Worm (Caenorhabditis elegans) whole organism, young adult: Measurements from ENCODE around the gene cdc-48.1.

Experiments
- B0019.2 ChIP-seq: fragments of 200-800 bp; sonication (Bioruptor generic); conservative IDR thresholded peaks from 2 replicates; pipeline ENCODE4 v1.3.6; 2022; ENCODE audit warnings: missing genetic modification reagents, missing genetic modification characterization, missing compliant biosample characterization
- B0035.1 ChIP-seq: sonication (generic microtip); optimal IDR thresholded peaks from 2 replicates; lab custom pipeline; 2016; ENCODE audit warnings: missing genetic modification characterization, mild to moderate bottlenecking, missing compliant biosample characterization, missing genotype, missing genetic modification reagents
- B0261.1 ChIP-seq: sonication (generic microtip); optimal IDR thresholded peaks from 2 replicates; lab custom pipeline; 2016; ENCODE audit warnings: mild to moderate bottlenecking, missing genetic modification characterization, moderate library complexity, missing compliant biosample characterization
- B0336.3 ChIP-seq: fragments of 200-800 bp; sonication (Bioruptor generic); IDR thresholded peaks from 2 replicates; pipeline ENCODE4 v1.3.6; 2022; ENCODE audit warnings: missing genetic modification characterization, missing compliant biosample characterization
- C06A6.2 ChIP-seq: fragments of 200-800 bp; sonication (Bioruptor generic); conservative IDR thresholded peaks from 2 replicates; pipeline ENCODE4 v1.3.6; 2022; ENCODE audit warnings: missing genetic modification characterization, missing compliant biosample characterization
- F39B2.1 ChIP-seq: fragments of 200-800 bp; sonication (Bioruptor generic); IDR thresholded peaks from 2 replicates; pipeline ENCODE4 v1.3.6; 2022; ENCODE audit warnings: missing genetic modification reagents, missing genetic modification characterization, missing compliant biosample characterization
- K11D2.4 ChIP-seq: fragments of 200-800 bp; sonication (Bioruptor generic); IDR thresholded peaks from 2 replicates; pipeline ENCODE4 v1.3.6; 2022; ENCODE audit warnings: missing genetic modification reagents, missing genetic modification characterization, missing compliant biosample characterization
- Y56A3A.18 ChIP-seq: fragments of 200-800 bp; sonication (Bioruptor generic); IDR thresholded peaks from 2 replicates; pipeline ENCODE4 v1.3.6; 2022; ENCODE audit warnings: missing genetic modification reagents, missing genetic modification characterization, missing compliant biosample characterization
- ZK185.1 ChIP-seq: sonication (generic microtip); optimal IDR thresholded peaks from 2 replicates; lab custom pipeline; 2016; ENCODE audit warnings: mild to moderate bottlenecking, missing genetic modification characterization, missing compliant biosample characterization; ENCODE audit not compliant: poor library complexity, severe bottlenecking
- ama-1 ChIP-seq, 3 experiments: fragments of 150-350 bp in 1 of 3; sonication (generic microtip) in 2 of 3; optimal IDR thresholded peaks; 2 replicates each; lab custom pipeline; 2014 to 2018; ENCODE audit warnings: missing biosample characterization in 2 of 3, missing genetic modification characterization in 2 of 3, missing genetic modification reagents in 2 of 3
- atf-7 ChIP-seq: sonication (generic microtip); optimal IDR thresholded peaks from 2 replicates; lab custom pipeline; 2017; ENCODE audit warnings: mild to moderate bottlenecking, missing genetic modification characterization, missing compliant biosample characterization
- attf-5 ChIP-seq: fragments of 200-800 bp; sonication (Bioruptor generic); optimal IDR thresholded peaks from 2 replicates; lab custom pipeline; 2018; ENCODE audit warnings: mild to moderate bottlenecking, missing genetic modification characterization, missing compliant biosample characterization
- ccch-3 ChIP-seq: fragments of 200-800 bp; sonication (Bioruptor generic); optimal IDR thresholded peaks from 2 replicates; lab custom pipeline; 2018; ENCODE audit warnings: mild to moderate bottlenecking, missing genetic modification characterization, missing compliant biosample characterization
- cebp-1 ChIP-seq, 2 experiments: fragments of 200-800 bp in 1 of 2; sonication (Bioruptor generic) in 1 of 2; sonication (generic microtip) in 1 of 2; IDR thresholded peaks in 1 of 2; optimal IDR thresholded peaks in 1 of 2; 2 replicates each; pipeline versions ENCODE4 v1.3.6 to Lab custom; 2017 to 2022; ENCODE audit warnings: missing compliant biosample characterization in 2 of 2, missing genetic modification characterization in 2 of 2, mild to moderate bottlenecking in 1 of 2, missing genetic modification reagents in 1 of 2, moderate library complexity in 1 of 2
- chd-7 ChIP-seq: sonication (generic microtip); optimal IDR thresholded peaks from 2 replicates; lab custom pipeline; 2016; ENCODE audit warnings: mild to moderate bottlenecking, missing genetic modification characterization, moderate library complexity, missing compliant biosample characterization
- dpl-1 ChIP-seq: fragments of 150-350 bp; optimal IDR thresholded peaks from 2 replicates; lab custom pipeline; 2014; ENCODE audit warnings: missing biosample characterization, missing genetic modification reagents, missing genetic modification characterization
- ekl-4 ChIP-seq: fragments of 200-800 bp; sonication (Bioruptor generic); IDR thresholded peaks from 2 replicates; pipeline ENCODE4 v1.3.6; 2022; ENCODE audit warnings: missing genetic modification reagents, missing genetic modification characterization, missing compliant biosample characterization
- fkh-3 ChIP-seq: sonication (generic microtip); optimal IDR thresholded peaks from 2 replicates; lab custom pipeline; 2016; ENCODE audit warnings: mild to moderate bottlenecking, missing genetic modification characterization, missing compliant biosample characterization
- hmg-20 ChIP-seq: fragments of 200-800 bp; sonication (Bioruptor generic); IDR thresholded peaks from 2 replicates; pipeline ENCODE4 v1.3.6; 2022; ENCODE audit warnings: missing genetic modification reagents, missing genetic modification characterization, missing compliant biosample characterization
- let-526 ChIP-seq: fragments of 200-800 bp; sonication (Bioruptor generic); IDR thresholded peaks from 2 replicates; pipeline ENCODE4 v1.3.6; 2022; ENCODE audit warnings: missing genetic modification reagents, missing genetic modification characterization, missing compliant biosample characterization
- let-607 ChIP-seq, 2 experiments: fragments of 200-800 bp in 1 of 2; sonication (Bioruptor generic) in 1 of 2; sonication (generic microtip) in 1 of 2; optimal IDR thresholded peaks; 2 replicates each; lab custom pipeline; 2016 to 2018; ENCODE audit warnings: mild to moderate bottlenecking in 2 of 2, missing compliant biosample characterization in 2 of 2, missing genetic modification characterization in 2 of 2, moderate library complexity in 2 of 2, missing genotype in 1 of 2
- madf-3 ChIP-seq: fragments of 200-800 bp; sonication (Bioruptor generic); IDR thresholded peaks from 2 replicates; pipeline ENCODE4 v1.3.6; 2022; ENCODE audit warnings: missing genetic modification reagents, missing genetic modification characterization, missing compliant biosample characterization
- mcd-1 ChIP-seq: fragments of 200-800 bp; sonication (Bioruptor generic); IDR thresholded peaks from 2 replicates; pipeline ENCODE4 v1.3.6; 2022; ENCODE audit warnings: missing genetic modification reagents, missing genetic modification characterization, missing compliant biosample characterization
- nfya-2 ChIP-seq: fragments of 200-800 bp; sonication (Bioruptor generic); IDR thresholded peaks from 2 replicates; pipeline ENCODE4 v1.3.6; 2022; ENCODE audit warnings: missing genetic modification reagents, missing genetic modification characterization, missing compliant biosample characterization
- nfyb-1 ChIP-seq: fragments of 200-800 bp; sonication (Bioruptor generic); IDR thresholded peaks from 2 replicates; pipeline ENCODE4 v1.3.6; 2022; ENCODE audit warnings: missing genetic modification reagents, missing genetic modification characterization, missing compliant biosample characterization
- nhr-120 ChIP-seq: fragments of 200-800 bp; sonication (Bioruptor generic); IDR thresholded peaks from 2 replicates; pipeline ENCODE4 v1.3.6; 2022; ENCODE audit warnings: missing genetic modification characterization, missing compliant biosample characterization
- pbrm-1 ChIP-seq: fragments of 200-800 bp; sonication (Bioruptor generic); IDR thresholded peaks from 2 replicates; pipeline ENCODE4 v1.3.6; 2022; ENCODE audit warnings: missing genetic modification reagents, missing genetic modification characterization, missing compliant biosample characterization
- repo-1 ChIP-seq: sonication (generic microtip); optimal IDR thresholded peaks from 2 replicates; lab custom pipeline; 2017; ENCODE audit warnings: mild to moderate bottlenecking, missing genetic modification characterization, missing compliant biosample characterization
- sdz-38 ChIP-seq: sonication (generic microtip); optimal IDR thresholded peaks from 2 replicates; lab custom pipeline; 2016; ENCODE audit warnings: missing genotype, missing genetic modification characterization, missing compliant biosample characterization
- snpc-4 ChIP-seq, 5 experiments: fragments of 150-350 bp in 1 of 5; sonication (generic microtip) in 4 of 5; optimal IDR thresholded peaks; 2 replicates each; lab custom pipeline; 2014 to 2018; ENCODE audit warnings: missing genetic modification characterization in 5 of 5, missing biosample characterization in 3 of 5, antibody characterized with exemption in 2 of 5, mild to moderate bottlenecking in 2 of 5, missing compliant biosample characterization in 2 of 5, missing genotype in 2 of 5, moderate library complexity in 2 of 5, missing genetic modification reagents in 1 of 5
- sptf-2 ChIP-seq: fragments of 200-800 bp; sonication (Bioruptor generic); optimal IDR thresholded peaks from 2 replicates; lab custom pipeline; 2018; ENCODE audit warnings: mild to moderate bottlenecking, missing genetic modification characterization, missing compliant biosample characterization
- tlf-1 ChIP-seq: fragments of 200-800 bp; sonication (Bioruptor generic); optimal IDR thresholded peaks from 2 replicates; lab custom pipeline; 2018; ENCODE audit warnings: mild to moderate bottlenecking, missing genetic modification characterization, missing compliant biosample characterization
- zfh-2 ChIP-seq: fragments of 200-800 bp; sonication (Bioruptor generic); conservative IDR thresholded peaks from 2 replicates; pipeline ENCODE4 v1.3.6; 2022; ENCODE audit warnings: missing genetic modification reagents, missing genetic modification characterization, missing compliant biosample characterization
- ztf-26 ChIP-seq: sonication (generic microtip); optimal IDR thresholded peaks from 2 replicates; lab custom pipeline; 2017; ENCODE audit warnings: missing genetic modification characterization, missing compliant biosample characterization
- ztf-28 ChIP-seq: fragments of 200-800 bp; sonication (Bioruptor generic); IDR thresholded peaks from 2 replicates; pipeline ENCODE4 v1.3.6; 2022; ENCODE audit warnings: missing genetic modification reagents, missing genetic modification characterization, missing compliant biosample characterization

Gene cdc-48.1

DNA sequence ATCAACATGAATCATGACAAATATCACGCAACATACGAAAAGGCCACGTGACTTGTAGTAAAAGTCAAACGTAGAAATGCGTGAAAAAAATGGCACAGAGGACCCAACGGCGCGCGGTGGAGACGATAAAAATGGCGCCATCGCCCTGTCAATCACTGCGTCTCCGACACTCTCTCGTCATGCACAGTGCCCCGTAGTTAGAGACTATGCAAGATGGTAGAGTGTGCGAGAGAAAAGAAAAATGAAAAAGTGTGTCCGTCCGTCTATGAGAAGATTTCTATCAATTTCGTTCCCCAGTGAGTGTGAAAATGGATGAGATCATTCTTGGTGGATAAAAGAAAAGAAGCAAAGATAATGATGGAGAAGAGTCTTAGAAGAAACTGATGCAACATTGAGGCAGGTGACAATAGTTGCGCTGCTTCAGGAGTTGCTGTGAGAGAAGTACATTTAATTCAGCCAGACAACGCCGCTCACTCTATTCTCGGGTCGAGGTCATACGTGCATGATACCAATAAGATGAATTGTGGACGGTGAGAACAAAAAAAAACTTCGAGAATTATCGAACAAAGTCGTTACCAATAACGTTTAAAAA lies 7.6 kb downstream of the cdc-48.1 start (continued):
- TF ChIP-seq B0035.1 (tag; lab: Kevin White, UChicago), result peak; percentile 9
- TF ChIP-seq chd-7, result peak; percentile 80
- peak; percentile 36 for TF ChIP-seq attf-5
- peak; percentile 8; the same call in 1 of the 2 replicates for TF ChIP-seq pbrm-1
- TF ChIP-seq B0261.1 (tag; lab: Kevin White, UChicago), result no peak

DNA sequence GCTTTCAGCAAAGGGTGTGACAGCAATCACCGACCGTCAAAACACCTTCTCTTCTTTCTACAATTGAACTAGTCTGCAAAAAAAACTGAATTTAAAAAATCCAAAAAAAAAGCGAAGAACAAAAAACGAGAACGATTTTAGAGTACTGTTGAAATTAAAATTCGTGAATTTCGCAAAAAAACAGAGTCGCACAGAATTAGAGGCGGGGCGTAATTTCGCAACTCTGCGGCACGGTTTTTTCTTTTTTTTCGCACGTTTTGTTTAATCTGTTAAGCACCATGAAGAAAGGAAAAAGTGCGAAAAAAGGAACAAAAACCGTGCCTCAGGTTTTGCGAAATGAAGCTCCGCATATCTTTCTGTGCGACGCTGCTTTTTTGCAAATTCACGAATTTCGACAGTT lies 8.2 kb downstream of the cdc-48.1 start, which contains the start of gene mnk-1:
Gene mnk-1, minus strand, starts transcription at position 73 of the 400 bp plus-strand sequence.
- TF ChIP-seq let-526 (GFP tag; lab: Robert Waterston, UW), result no peak
- TF ChIP-seq cebp-1 (GFP tag; IDR thresholded peaks at IDR 0.05; lab: Robert Waterston, UW), result no peak
- peak; percentile 63 for TF ChIP-seq cebp-1 (tag; optimal IDR thresholded peaks at IDR 0.05; lab: Kevin White, UChicago)
- no peak for TF ChIP-seq ccch-3 (GFP tag; lab: Kevin White, UChicago)
- TF ChIP-seq B0019.2, result no peak
- TF ChIP-seq, all 124 proteins: peak for 1

DNA sequence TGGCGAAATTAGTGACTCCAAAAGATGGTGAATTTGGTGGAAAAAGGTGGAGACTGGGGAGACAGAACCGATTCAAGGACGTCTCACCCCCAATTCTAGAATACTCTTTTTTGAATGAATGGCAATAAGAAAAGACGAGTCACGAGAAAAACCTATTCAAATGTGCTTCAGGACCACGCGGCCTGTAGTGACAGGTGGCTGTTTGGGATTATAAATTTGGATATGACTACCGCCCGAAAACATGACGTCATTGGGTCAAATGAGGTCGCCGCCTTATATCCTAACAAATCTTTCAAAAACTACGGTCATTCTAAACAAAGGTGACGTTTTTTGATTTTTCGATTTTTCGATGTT lies 9.2 kb downstream of the cdc-48.1 start:
- no peak for TF ChIP-seq ztf-28 (GFP tag; lab: Robert Waterston, UW)
- no peak for TF ChIP-seq hmg-20 (GFP tag; lab: Robert Waterston, UW)
- peak; percentile 68; the same call in 1 of the 2 replicates for TF ChIP-seq madf-3 (GFP tag; lab: Robert Waterston, UW)
- no peak for TF ChIP-seq tlf-1 (GFP tag; lab: Kevin White, UChicago)
- TF ChIP-seq ZK185.1 (tag; lab: Kevin White, UChicago), result no peak
- TF ChIP-seq atf-7, result peak; percentile 57
- peak; percentile 34 for TF ChIP-seq chd-7
- TF ChIP-seq C06A6.2 (GFP tag; lab: Robert Waterston, UW), result peak; percentile 37; the same call in 1 of the 2 replicates
- TF ChIP-seq nfyb-1 (GFP tag; lab: Robert Waterston, UW), result 0 out of 2 replicates have a peak, but pooled peaks have one; percentile 15
- TF ChIP-seq sdz-38 (tag; lab: Kevin White, UChicago), result no peak
- 0 out of 2 replicates have a peak, but pooled peaks have one; percentile 52 for TF ChIP-seq nfya-2 (GFP tag; lab: Robert Waterston, UW)

DNA sequence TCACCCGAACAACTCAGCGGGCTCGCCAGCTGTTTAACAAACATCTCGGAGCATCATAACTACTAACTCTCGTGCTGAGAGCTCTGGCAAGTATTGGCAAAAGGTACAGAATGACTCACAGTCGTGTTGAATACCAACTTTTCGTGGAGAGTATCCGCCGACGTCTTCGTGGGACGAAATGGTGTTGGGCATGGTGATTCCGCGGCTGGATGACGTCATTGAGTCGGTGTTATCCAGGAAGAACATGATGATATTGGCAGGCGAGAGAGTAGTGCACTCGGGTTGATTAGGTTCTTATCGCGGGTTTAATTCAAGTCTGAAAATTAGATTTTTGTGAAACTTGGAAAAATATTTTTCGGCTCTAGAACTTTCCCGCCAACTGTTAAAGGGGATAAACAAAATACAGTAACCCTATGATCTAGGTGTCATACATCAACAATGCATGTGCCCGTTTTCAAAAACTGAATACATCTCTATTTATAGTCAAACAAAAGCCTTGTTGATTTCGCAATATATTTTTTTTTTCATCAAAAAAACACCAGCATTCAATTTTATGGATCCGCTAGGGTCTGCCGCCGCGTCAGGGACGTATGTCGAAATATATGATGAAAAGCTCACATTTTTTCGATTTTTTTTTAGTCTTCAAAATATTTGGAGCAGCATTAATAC lies 9.7 kb downstream of the cdc-48.1 start:
- TF ChIP-seq repo-1 (peak; percentile 49), sptf-2 (GFP tag; lab: Kevin White, UChicago) (no peak), K11D2.4 (GFP tag; lab: Robert Waterston, UW) (0 out of 2 replicates have a peak, but pooled peaks have one; percentile 8), nhr-120 (no peak), snpc-4 (GFP tag; optimal IDR thresholded peaks at IDR 0.05; lab: Kevin White, UChicago) (no peak), snpc-4 (tag; optimal IDR thresholded peaks at IDR 0.05; lab: Kevin White, UChicago) (no peak), let-607 (tag; optimal IDR thresholded peaks at IDR 0.05; lab: Kevin White, UChicago) (peak in 1 of 2 experiments; percentile 31), cebp-1 (GFP tag; IDR thresholded peaks at IDR 0.05; lab: Robert Waterston, UW) (peak; percentile 92), cebp-1 (tag; optimal IDR thresholded peaks at IDR 0.05; lab: Kevin White, UChicago) (peak; percentile 97), dpl-1 (GFP tag; lab: Kevin White, UChicago) (no peak), mcd-1 (peak; percentile 20; the same call in 1 of the 2 replicates), Y56A3A.18 (GFP tag; lab: Robert Waterston, UW) (peak; percentile 7; the same call in 1 of the 2 replicates), F39B2.1 (GFP tag; lab: Robert Waterston, UW) (0 out of 2 replicates have a peak, but pooled peaks have one; percentile 40), ama-1 (optimal IDR thresholded peaks at IDR 0.05; lab: Kevin White, UChicago) (peak; percentile 46), ama-1 (GFP tag; optimal IDR thresholded peaks at IDR 0.05; lab: Kevin White, UChicago) (no peak), atf-7 (peak; percentile 65), fkh-3 (peak; percentile 3), ekl-4 (GFP tag; lab: Robert Waterston, UW) (peak; percentile 26; the same call in 1 of the 2 replicates), ztf-26 (tag; lab: Kevin White, UChicago) (peak; percentile 48), nfya-2 (GFP tag; lab: Robert Waterston, UW) (no peak), zfh-2 (0 out of 2 replicates have a peak, but pooled peaks have one; percentile 9), B0336.3 (GFP tag; lab: Robert Waterston, UW) (peak; percentile 22; the same call in 1 of the 2 replicates), nfyb-1 (GFP tag; lab: Robert Waterston, UW) (peak; percentile 53; the same call in 1 of the 2 replicates), chd-7 (peak; percentile 5)
- TF ChIP-seq, all 124 proteins: peak for 16
